Worm (Caenorhabditis elegans): ENCODE measurements around the gene clec-208.

DNA sequence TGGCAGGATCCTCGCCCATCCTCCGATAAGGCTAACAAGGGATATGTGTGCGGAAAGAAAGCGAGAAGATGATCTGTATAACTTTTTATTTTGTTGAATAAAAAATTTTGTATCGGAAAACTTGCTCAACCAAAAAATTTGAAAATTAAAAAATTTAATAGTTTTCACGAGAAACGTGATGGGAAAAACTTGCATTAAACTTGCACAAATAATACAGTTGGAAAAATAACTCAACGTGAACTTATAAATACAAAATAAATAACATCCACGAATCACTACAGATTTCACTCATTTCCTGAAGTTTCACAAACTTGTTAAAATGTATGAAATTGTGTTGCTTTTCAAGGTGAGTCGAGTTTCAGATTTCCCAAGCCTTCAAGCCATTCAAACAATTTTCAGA is 1.3 kb downstream of the clec-208 start, which contains the start of gene F36F12.7:
- no peak for TF ChIP-seq ceh-16 (tag; optimal IDR thresholded peaks at IDR 0.05)
- TF ChIP-seq peb-1 (tag; optimal IDR thresholded peaks at IDR 0.05): no peak
- TF ChIP-seq unc-62 (GFP tag; optimal IDR thresholded peaks at IDR 0.05): no peak
- TF ChIP-seq ama-1 (optimal IDR thresholded peaks at IDR 0.05): no peak

Data from whole organism, L2 larva.